Worm (Caenorhabditis elegans): ENCODE measurements around the gene K10C8.4.

- TF ChIP-seq elt-2 (tag; optimal IDR thresholded peaks at IDR 0.05) (no peak), snpc-4 (tag; optimal IDR thresholded peaks at IDR 0.05) (no peak), nhr-76 (tag; optimal IDR thresholded peaks at IDR 0.05) (no peak), ceh-16 (tag; optimal IDR thresholded peaks at IDR 0.05) (no peak), unc-39 (tag; optimal IDR thresholded peaks at IDR 0.05) (no peak), nhr-237 (tag; optimal IDR thresholded peaks at IDR 0.05) (no peak), egl-27 (tag; optimal IDR thresholded peaks at IDR 0.05) (no peak), unc-62 (GFP tag; optimal IDR thresholded peaks at IDR 0.05) (no peak), ama-1 (optimal IDR thresholded peaks at IDR 0.05) (no peak), tbx-2 (tag; optimal IDR thresholded peaks at IDR 0.05) (no peak), skn-1 (tag; optimal IDR thresholded peaks at IDR 0.05) (no peak), nhr-12 (tag; optimal IDR thresholded peaks at IDR 0.05) (no peak)
Measured at ce11 chrV:12673745-12674144, 22.3 kb upstream of the K10C8.4 start.

Measured in whole organism, L3 larva.